Worm (Caenorhabditis elegans) whole organism, early embryonic: ENCODE data around the gene rig-1.

Source experiments
- B0310.2 ChIP-seq: sonication (generic microtip); optimal IDR thresholded peaks from 2 replicates; lab custom pipeline; 2016; ENCODE audit warnings: mild to moderate bottlenecking, missing genetic modification characterization, missing compliant biosample characterization
- flt-1 ChIP-seq: fragments of 200-800 bp; sonication (Bioruptor generic); IDR thresholded peaks from 2 replicates; pipeline ENCODE4 v1.3.6; 2022; ENCODE audit warnings: missing genetic modification characterization, missing compliant biosample characterization
- hnd-1 ChIP-seq: sonication (generic microtip); optimal IDR thresholded peaks from 2 replicates; lab custom pipeline; 2016; ENCODE audit warnings: missing genetic modification characterization, missing compliant biosample characterization
- pes-1 ChIP-seq: fragments of 200-800 bp; sonication (Bioruptor generic); IDR thresholded peaks from 2 replicates; pipeline ENCODE4 v1.3.6; 2022; ENCODE audit warnings: missing genetic modification reagents, missing genetic modification characterization, missing compliant biosample characterization

DNA sequence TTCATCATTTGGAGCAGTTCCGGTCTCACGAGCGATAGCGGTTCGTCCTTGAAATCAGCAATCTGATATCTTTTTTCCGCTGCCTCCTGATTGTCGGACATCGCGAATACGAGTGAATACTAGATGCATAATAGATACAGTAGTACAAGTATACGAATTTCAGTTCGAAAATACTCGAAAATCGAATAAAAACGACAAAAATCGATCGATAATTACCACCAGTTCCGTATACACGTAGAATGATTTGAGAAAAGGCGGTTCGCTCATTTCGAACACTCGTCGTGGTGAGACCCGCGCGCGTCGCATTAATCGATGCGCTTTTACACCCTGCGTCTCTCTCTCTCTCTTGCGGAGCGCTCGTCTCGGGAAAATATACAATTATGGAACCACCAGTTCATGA is 13.4 kb upstream of the rig-1 start, which contains the start of gene F12D9.2:
- TF ChIP-seq B0310.2 (tag; lab: Kevin White, UChicago), result no peak
- TF ChIP-seq pes-1 (GFP tag; lab: Robert Waterston, UW), result no peak
- TF ChIP-seq hnd-1 (tag; lab: Kevin White, UChicago), result no peak
- TF ChIP-seq flt-1 (GFP tag; lab: Robert Waterston, UW), result no peak
